Worm (Caenorhabditis elegans): ENCODE data around the gene vamp-7.
A peak's percentile ranks its signal among the peaks of the same experiment; 100 is the strongest.

The vamp-7 gene

DNA sequence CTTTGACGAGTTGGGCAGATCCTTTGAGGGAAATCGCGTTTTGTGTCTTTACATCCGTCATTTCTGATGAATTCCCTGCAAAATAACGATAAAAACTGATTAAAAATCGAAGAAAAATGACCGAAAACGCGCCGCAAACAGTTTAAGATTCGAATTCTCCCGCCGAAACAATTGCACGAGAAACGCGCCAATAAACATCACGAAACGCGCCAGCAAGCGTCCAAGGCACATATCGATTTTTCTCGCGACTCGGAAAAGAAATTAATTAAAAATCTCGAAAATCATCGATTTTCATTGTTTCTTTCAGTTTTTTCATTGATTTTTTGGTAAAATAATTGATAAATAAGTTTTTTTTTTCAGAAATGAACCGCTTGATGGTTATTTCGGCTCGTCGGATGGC is 33.1 kb downstream of the vamp-7 start, which contains the start of the genes mdf-2 and nduv-3 (continued):
- TF ChIP-seq Y48G9A.11 (GFP tag; IDR thresholded peaks at IDR 0.05) (peak; percentile 69), F44E2.7 (GFP tag; IDR thresholded peaks at IDR 0.05) (no peak), daf-16 (GFP tag; optimal IDR thresholded peaks at IDR 0.05) (no peak), daf-16 (tag; optimal IDR thresholded peaks at IDR 0.05) (peak; percentile 33), ztf-7 (tag; optimal IDR thresholded peaks at IDR 0.05) (peak; percentile 38), lsy-2 (tag; optimal IDR thresholded peaks at IDR 0.05) (peak in 1 of 2 experiments; percentile 91), lin-15B (tag; optimal IDR thresholded peaks at IDR 0.05) (no peak), unc-62 (GFP tag; optimal IDR thresholded peaks at IDR 0.05 in 1 of 2) (peak in 1 of 2 experiments; percentile 59), unc-62 (tag; optimal IDR thresholded peaks at IDR 0.05) (no peak), nhr-6 (tag; optimal IDR thresholded peaks at IDR 0.05) (peak; percentile 58), gei-8 (GFP tag; optimal IDR thresholded peaks at IDR 0.05) (no peak)

- TF ChIP-seq jun-1 (tag; optimal IDR thresholded peaks at IDR 0.05), result no peak
- no peak for TF ChIP-seq zfp-2 (tag; optimal IDR thresholded peaks at IDR 0.05)
- no peak for TF ChIP-seq ces-1 (GFP tag; optimal IDR thresholded peaks at IDR 0.05)
- TF ChIP-seq php-3 (GFP tag; IDR thresholded peaks at IDR 0.05), result no peak
- no peak for TF ChIP-seq pha-4 (GFP tag; IDR thresholded peaks at IDR 0.05)
- TF ChIP-seq pha-4 (tag; optimal IDR thresholded peaks at IDR 0.05), result no peak
- no peak for TF ChIP-seq madf-9 (GFP tag; conservative IDR thresholded peaks at IDR 0.05)
- TF ChIP-seq lin-13 (GFP tag; optimal IDR thresholded peaks at IDR 0.05), result no peak
- peak; percentile 90 for TF ChIP-seq Y48G9A.11 (GFP tag; IDR thresholded peaks at IDR 0.05)
- no peak for TF ChIP-seq nhr-25 (tag; optimal IDR thresholded peaks at IDR 0.05; ENCODE audit: borderline replicate concordance, insufficient read depth)
- TF ChIP-seq daf-16 (GFP tag; optimal IDR thresholded peaks at IDR 0.05), result no peak
- no peak for TF ChIP-seq daf-16 (tag; optimal IDR thresholded peaks at IDR 0.05)
- no peak for TF ChIP-seq mxl-3 (GFP tag; optimal IDR thresholded peaks at IDR 0.05)
- no peak for TF ChIP-seq lim-7 (GFP tag; IDR thresholded peaks at IDR 0.05)
- TF ChIP-seq vab-7 (GFP tag; IDR thresholded peaks at IDR 0.05), result no peak
- TF ChIP-seq dpl-1 (GFP tag; optimal IDR thresholded peaks at IDR 0.05), result peak; percentile 8
- TF ChIP-seq lin-38 (GFP tag; IDR thresholded peaks at IDR 0.05), result peak; percentile 40
- TF ChIP-seq fkh-10 (GFP tag; optimal IDR thresholded peaks at IDR 0.05), result no peak
- TF ChIP-seq hif-1 (tag; optimal IDR thresholded peaks at IDR 0.05), result no peak
- no peak for TF ChIP-seq aly-2 (tag; optimal IDR thresholded peaks at IDR 0.05)
- TF ChIP-seq mes-2 (tag; optimal IDR thresholded peaks at IDR 0.05; ENCODE audit: poor library complexity, severe bottlenecking), result peak; percentile 2
- no peak for TF ChIP-seq dmd-8 (GFP tag; IDR thresholded peaks at IDR 0.05)
- no peak for TF ChIP-seq R02D3.7 (tag; optimal IDR thresholded peaks at IDR 0.05)
- TF ChIP-seq ama-1 (optimal IDR thresholded peaks at IDR 0.05), result peak; percentile 23
- peak; percentile 77 for TF ChIP-seq aha-1 (tag)
Measured at ce11 chrIV:2642054-2642453, 34.2 kb downstream of the vamp-7 start.

- TF ChIP-seq tra-1 (GFP tag; IDR thresholded peaks at IDR 0.05) (no peak), Y48G9A.11 (GFP tag; IDR thresholded peaks at IDR 0.05) (peak; percentile 40; the same call in 1 of the 2 replicates), hlh-11 (tag; optimal IDR thresholded peaks at IDR 0.05) (no peak)
Measured at ce11 chrIV:2642673-2643072, 34.8 kb downstream of the vamp-7 start, which contains the start of gene ric-8. Gene ric-8 (plus strand): TSS chrIV:2642973.

DNA sequence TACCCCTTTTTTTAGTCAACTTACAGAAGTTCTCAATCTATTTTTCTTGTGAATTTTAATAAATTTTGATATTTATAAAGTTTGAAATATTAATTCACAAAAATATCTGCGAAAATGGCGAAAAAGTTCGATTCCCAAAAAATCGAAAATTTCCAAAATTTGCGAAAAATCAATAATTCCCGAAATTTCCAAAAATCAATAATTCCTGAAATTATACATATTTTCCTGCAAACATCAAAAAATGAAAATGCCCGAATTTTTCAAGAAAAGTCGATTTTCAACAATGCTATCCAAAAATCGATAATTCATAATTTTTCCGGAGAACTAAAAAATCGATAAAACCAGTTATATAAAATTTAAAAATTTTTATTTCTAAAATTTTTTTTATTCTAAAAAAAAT is 42.2 kb downstream of the vamp-7 start:
- TF ChIP-seq ZK337.2 (GFP tag; IDR thresholded peaks at IDR 0.05) (no peak), unc-62 (GFP tag; optimal IDR thresholded peaks at IDR 0.05 in 1 of 2) (peak in 1 of 2 experiments; percentile 19), unc-62 (tag; optimal IDR thresholded peaks at IDR 0.05) (no peak), T26A8.4 (GFP tag; IDR thresholded peaks at IDR 0.05) (no peak), ceh-28 (tag; optimal IDR thresholded peaks at IDR 0.05) (peak; percentile 78), nhr-10 (tag; optimal IDR thresholded peaks at IDR 0.05) (no peak), saeg-2 (GFP tag; IDR thresholded peaks at IDR 0.05) (no peak), nhr-237 (tag; optimal IDR thresholded peaks at IDR 0.05) (no peak)

All from whole organism, L4 larva.